Fruit fly (Drosophila melanogaster) whole organism, larva: ENCODE data around the gene PIG-T.

Source experiments
- noc ChIP-seq: fragments of 200-800 bp; sonication (Bioruptor generic); optimal IDR thresholded peaks from 3 replicates; lab custom pipeline; 2019; ENCODE audit warnings: missing biosample characterization, mild to moderate bottlenecking, missing genetic modification characterization, moderate library complexity

PIG-T gene

dm6 chrX:8420772-8421448 lies 13.8 kb upstream of the PIG-T start:
- no peak for TF ChIP-seq noc (tag; lab: Kevin White, UChicago)

DNA sequence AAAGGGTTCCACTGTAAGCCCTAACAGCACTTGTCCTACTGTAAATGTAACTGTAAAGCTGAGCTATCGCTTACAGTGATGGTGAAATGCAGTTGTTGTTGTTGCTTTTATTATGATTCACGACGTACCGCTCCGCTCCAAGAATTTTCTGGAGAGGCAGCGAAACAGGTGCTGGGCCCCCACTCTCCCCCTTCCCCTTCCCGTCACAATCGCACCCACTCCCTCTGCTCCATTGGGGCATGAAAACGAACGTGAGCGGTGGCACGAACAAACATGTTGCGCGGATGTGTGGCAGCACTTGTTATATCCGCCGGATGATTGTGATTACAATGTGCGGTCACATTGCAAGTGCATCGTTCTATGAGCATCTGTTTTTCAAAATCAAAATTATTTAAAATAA lies 12.5 kb upstream of the PIG-T start:
- TF ChIP-seq noc (tag; lab: Kevin White, UChicago), result no peak

DNA sequence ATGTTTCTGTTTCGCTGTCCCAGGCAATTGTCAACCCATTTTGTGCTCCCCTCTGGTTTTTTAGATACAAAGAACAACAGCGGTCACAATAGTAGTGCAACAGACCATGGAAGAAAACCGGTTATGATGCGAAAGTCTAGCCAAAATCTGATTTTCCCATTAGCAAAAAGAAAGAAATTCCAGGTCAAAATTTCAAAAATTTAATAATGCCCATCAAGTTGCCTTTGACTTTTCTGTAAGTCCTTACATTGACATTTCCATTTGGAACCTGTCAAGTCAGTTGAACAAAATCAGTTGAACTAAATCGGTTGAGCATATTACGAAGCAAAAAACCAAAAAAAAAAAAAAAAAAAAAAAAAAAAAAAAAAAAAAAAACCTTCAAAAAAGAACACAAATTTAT lies 9.9 kb upstream of the PIG-T start:
- TF ChIP-seq noc (tag; lab: Kevin White, UChicago), result no peak

- TF ChIP-seq noc (tag; lab: Kevin White, UChicago), result no peak
These were observed 9.1 kb upstream of the PIG-T start for dm6 chrX:8416209-8416608.

DNA sequence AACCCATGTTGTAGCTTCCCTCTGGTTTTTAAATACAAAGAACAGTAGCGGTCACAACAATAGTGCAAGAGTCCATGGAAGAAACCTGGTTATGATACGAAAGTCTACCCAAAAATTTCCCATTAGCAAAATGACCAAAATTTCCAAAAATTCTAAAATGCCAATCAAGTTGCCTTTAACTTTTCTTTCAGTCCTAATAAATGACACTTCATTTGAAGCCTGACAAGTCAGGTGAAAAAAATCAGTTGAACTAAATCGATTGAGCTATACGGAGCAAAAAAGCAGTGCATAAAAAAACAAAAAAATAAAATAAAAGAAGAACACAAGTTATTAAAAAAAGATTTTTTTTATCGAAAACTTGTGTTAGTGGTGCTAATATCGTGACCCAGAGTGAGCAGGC lies 8.5 kb upstream of the PIG-T start:
- TF ChIP-seq noc (tag; lab: Kevin White, UChicago), result no peak

DNA sequence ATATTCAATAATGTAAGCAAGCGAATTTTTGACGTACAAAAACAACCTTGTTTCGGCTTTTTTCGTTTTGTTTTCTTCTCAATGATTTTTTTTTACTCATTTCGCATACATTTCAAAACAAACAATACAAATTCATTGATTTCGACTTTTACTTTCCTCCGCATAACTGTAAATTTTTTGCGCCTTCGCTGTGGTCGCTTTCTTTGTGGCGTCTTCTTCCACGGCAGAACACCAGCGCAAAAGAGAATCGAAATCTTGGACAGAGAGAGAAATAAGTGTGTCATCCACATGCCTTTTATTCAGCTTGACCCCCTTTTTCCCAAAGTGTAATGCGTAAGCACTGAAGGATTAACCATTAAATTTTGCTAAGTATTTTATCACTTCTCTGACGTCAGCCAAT lies 7.3 kb upstream of the PIG-T start:
- no peak for TF ChIP-seq noc (tag; lab: Kevin White, UChicago)

- TF ChIP-seq noc (tag; lab: Kevin White, UChicago), result no peak
These were observed 6.5 kb upstream of the PIG-T start for dm6 chrX:8413513-8414113.

dm6 chrX:8412197-8413160 lies 5.4 kb upstream of the PIG-T start:
- TF ChIP-seq noc (tag; lab: Kevin White, UChicago), result no peak

DNA sequence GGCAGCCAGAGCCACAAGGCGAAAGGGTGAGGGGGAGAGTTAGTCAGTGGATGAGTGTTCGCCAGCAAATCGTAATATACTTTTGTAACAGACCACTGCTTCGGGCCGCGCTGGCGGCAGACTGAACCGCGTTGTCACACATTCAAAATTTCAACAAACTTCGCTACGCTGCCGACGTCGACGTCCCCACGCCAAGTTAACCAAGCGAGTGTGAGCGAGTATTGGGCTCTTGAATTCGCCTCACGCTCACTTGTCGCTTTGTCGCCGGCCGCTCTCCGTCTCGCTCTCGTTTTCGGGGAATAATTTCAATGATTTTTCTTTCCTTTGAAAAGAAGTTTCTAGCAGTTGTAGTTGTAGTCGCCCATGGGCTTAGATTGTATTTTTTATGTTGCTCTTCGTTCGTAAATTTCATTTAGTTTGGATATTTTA lies 4.5 kb upstream of the PIG-T start, which contains the start of gene lawc:
Gene lawc, minus strand, starts transcription at position 127 of the 429 bp plus-strand sequence.
- TF ChIP-seq noc (tag; lab: Kevin White, UChicago), result peak; percentile 44

dm6 chrX:8410349-8411240 lies 3.5 kb upstream of the PIG-T start:
- no peak for TF ChIP-seq noc (tag; lab: Kevin White, UChicago)

DNA sequence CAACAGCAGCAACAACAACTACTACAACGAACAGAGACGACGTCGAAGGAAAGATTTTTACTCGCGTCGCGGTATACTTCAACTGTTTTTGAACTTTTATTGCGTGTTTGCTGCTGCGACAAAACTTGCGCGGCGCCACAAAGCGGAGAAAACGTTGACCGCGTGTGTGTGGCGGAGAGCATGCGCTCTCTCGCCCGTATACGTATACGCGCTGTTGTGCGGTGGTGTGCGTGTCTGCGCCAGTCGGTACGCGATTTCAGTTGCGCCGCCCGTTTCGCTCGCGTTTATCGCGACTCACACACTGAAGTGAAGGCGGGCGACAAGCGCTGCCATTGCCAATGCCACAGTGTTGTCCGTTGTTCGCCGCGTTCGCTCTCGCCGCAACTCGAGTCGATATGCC lies 2.7 kb upstream of the PIG-T start:
- peak; percentile 65 for TF ChIP-seq noc (tag; lab: Kevin White, UChicago)

dm6 chrX:8408971-8409455 lies 1.9 kb upstream of the PIG-T start, which contains the start of gene Trf2:
Gene Trf2, plus strand, starts transcription at chrX:8409272.
- TF ChIP-seq noc (tag; lab: Kevin White, UChicago), result no peak

DNA sequence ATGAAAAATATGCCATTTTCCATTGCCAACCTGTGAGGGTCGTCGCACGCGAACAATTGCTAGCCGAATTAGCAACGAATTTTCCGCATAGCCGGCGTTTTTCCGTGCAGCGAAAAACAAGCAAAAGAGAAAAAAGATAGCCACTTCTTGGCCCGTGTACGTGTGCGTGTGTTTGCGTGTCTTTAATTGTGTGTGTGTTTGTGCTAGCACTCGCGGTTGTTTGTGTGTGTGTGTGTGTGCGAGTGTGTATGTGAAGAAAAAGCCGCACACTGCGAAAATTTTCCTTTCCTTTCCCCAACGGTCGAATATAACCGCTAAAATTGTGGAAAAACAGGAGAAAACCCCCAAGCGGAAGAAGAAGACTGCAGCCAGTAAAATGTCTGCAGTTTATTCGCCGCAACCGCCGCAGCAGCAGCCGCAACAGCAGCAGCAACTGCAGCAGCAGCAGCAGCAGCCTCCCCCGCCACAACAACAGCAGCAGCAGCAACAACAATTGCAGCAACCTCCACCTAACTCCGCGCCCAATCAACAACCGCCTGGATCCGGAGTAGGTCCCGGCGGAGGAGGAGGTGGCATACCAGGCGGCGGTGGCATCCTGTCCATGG lies 7.9 kb downstream of the PIG-T start:
- TF ChIP-seq noc (tag; lab: Kevin White, UChicago), result no peak
